Worm (Caenorhabditis elegans): ENCODE results near the gene nhr-40.

nhr-40 gene

ce11 chrX:2559979-2560378 is 33.8 kb upstream of the nhr-40 start, which contains the start of gene F52H2.5:
Gene F52H2.5, minus strand, starts transcription at chrX:2560079.
- TF ChIP-seq tbx-2 (tag; optimal IDR thresholded peaks at IDR 0.05) (no peak), mdl-1 (tag; optimal IDR thresholded peaks at IDR 0.05) (no peak), nhr-11 (tag; optimal IDR thresholded peaks at IDR 0.05) (no peak), unc-98 (GFP tag; IDR thresholded peaks at IDR 0.05) (no peak), ceh-82 (tag; optimal IDR thresholded peaks at IDR 0.05) (no peak), C16A3.4 (tag; optimal IDR thresholded peaks at IDR 0.05) (no peak), ztf-11 (tag; optimal IDR thresholded peaks at IDR 0.05) (no peak), nhr-90 (tag; optimal IDR thresholded peaks at IDR 0.05; ENCODE audit: poor library complexity) (no peak), blmp-1 (tag; optimal IDR thresholded peaks at IDR 0.05) (no peak), lin-39 (tag; optimal IDR thresholded peaks at IDR 0.05) (no peak), alr-1 (tag; optimal IDR thresholded peaks at IDR 0.05; ENCODE audit: borderline replicate concordance) (no peak), skn-1 (tag; optimal IDR thresholded peaks at IDR 0.05) (no peak), fos-1 (tag; optimal IDR thresholded peaks at IDR 0.05) (no peak), elt-2 (tag; optimal IDR thresholded peaks at IDR 0.05) (no peak), nhr-12 (tag; optimal IDR thresholded peaks at IDR 0.05) (no peak), tlp-1 (tag; optimal IDR thresholded peaks at IDR 0.05) (no peak), nhr-237 (tag; optimal IDR thresholded peaks at IDR 0.05) (no peak)

ce11 chrX:2564047-2564446 is 29.8 kb upstream of the nhr-40 start, which contains the start of gene dhcr-24:
Gene dhcr-24, minus strand, starts transcription at chrX:2564147.
- TF ChIP-seq swsn-7 (tag; optimal IDR thresholded peaks at IDR 0.05) (no peak), ztf-4 (tag; optimal IDR thresholded peaks at IDR 0.05) (no peak), ztf-11 (tag; optimal IDR thresholded peaks at IDR 0.05) (no peak), ceh-82 (tag; optimal IDR thresholded peaks at IDR 0.05) (no peak), C16A3.4 (tag; optimal IDR thresholded peaks at IDR 0.05) (no peak), Y116A8C.19 (tag; optimal IDR thresholded peaks at IDR 0.05; ENCODE audit: borderline replicate concordance) (no peak), mef-2 (tag; optimal IDR thresholded peaks at IDR 0.05) (no peak), nhr-12 (tag; optimal IDR thresholded peaks at IDR 0.05) (no peak), efl-1 (optimal IDR thresholded peaks at IDR 0.05) (no peak), efl-1 (GFP tag; optimal IDR thresholded peaks at IDR 0.05 in 1 of 2) (no peak), tbx-2 (tag; optimal IDR thresholded peaks at IDR 0.05) (no peak), egl-27 (tag; optimal IDR thresholded peaks at IDR 0.05) (no peak), nhr-84 (tag; optimal IDR thresholded peaks at IDR 0.05) (no peak), efl-3 (GFP tag; optimal IDR thresholded peaks at IDR 0.05) (no peak), ceh-88 (GFP tag; IDR thresholded peaks at IDR 0.05) (no peak), snu-23 (GFP tag; optimal IDR thresholded peaks at IDR 0.05) (no peak), aha-1 (tag; optimal IDR thresholded peaks at IDR 0.05) (no peak), ces-1 (GFP tag; optimal IDR thresholded peaks at IDR 0.05) (no peak)

- TF ChIP-seq egl-27 (tag; optimal IDR thresholded peaks at IDR 0.05), result no peak
- no peak for TF ChIP-seq pax-3 (tag; optimal IDR thresholded peaks at IDR 0.05)
- no peak for TF ChIP-seq nhr-71 (tag; optimal IDR thresholded peaks at IDR 0.05)
- TF ChIP-seq dpl-1 (GFP tag; optimal IDR thresholded peaks at IDR 0.05), result no peak
- TF ChIP-seq jun-1 (tag; optimal IDR thresholded peaks at IDR 0.05), result no peak
- TF ChIP-seq grh-1 (GFP tag; IDR thresholded peaks at IDR 0.05), result no peak
- TF ChIP-seq pag-3 (tag; optimal IDR thresholded peaks at IDR 0.05; ENCODE audit: borderline replicate concordance, insufficient read depth), result no peak
- no peak for TF ChIP-seq ceh-8 (GFP tag; optimal IDR thresholded peaks at IDR 0.05)
- no peak for TF ChIP-seq fkh-4 (tag; optimal IDR thresholded peaks at IDR 0.05; ENCODE audit: borderline replicate concordance)
- no peak for TF ChIP-seq egl-13 (tag; optimal IDR thresholded peaks at IDR 0.05)
- no peak for TF ChIP-seq nhr-19 (GFP tag; conservative IDR thresholded peaks at IDR 0.05)
- peak; percentile 35 for TF ChIP-seq nhr-85 (tag)
- no peak for TF ChIP-seq dsc-1 (tag; optimal IDR thresholded peaks at IDR 0.05)
- TF ChIP-seq F16B12.6 (tag; optimal IDR thresholded peaks at IDR 0.05), result no peak
- no peak for TF ChIP-seq Y116A8C.19 (tag; optimal IDR thresholded peaks at IDR 0.05; ENCODE audit: borderline replicate concordance)
- no peak for TF ChIP-seq sptf-1 (tag; optimal IDR thresholded peaks at IDR 0.05)
- peak in 1 of 6 experiments; percentile 45 for TF ChIP-seq elt-3 (tag; optimal IDR thresholded peaks at IDR 0.05)
- no peak for TF ChIP-seq ztf-4 (tag; optimal IDR thresholded peaks at IDR 0.05)
- TF ChIP-seq ceh-82 (tag; optimal IDR thresholded peaks at IDR 0.05), result no peak
- TF ChIP-seq elt-2 (tag; optimal IDR thresholded peaks at IDR 0.05), result peak; percentile 59
- no peak for TF ChIP-seq lin-15B (tag; optimal IDR thresholded peaks at IDR 0.05)
- TF ChIP-seq lin-35 (GFP tag; optimal IDR thresholded peaks at IDR 0.05), result peak in 1 of 2 experiments; percentile 13
- no peak for TF ChIP-seq fkh-10 (GFP tag; optimal IDR thresholded peaks at IDR 0.05)
- TF ChIP-seq mdl-1 (tag; optimal IDR thresholded peaks at IDR 0.05), result peak in 1 of 2 experiments; percentile 7
- TF ChIP-seq vab-15 (tag; optimal IDR thresholded peaks at IDR 0.05), result no peak
- TF ChIP-seq ama-1 (optimal IDR thresholded peaks at IDR 0.05), result no peak
- no peak for TF ChIP-seq nhr-11 (tag; optimal IDR thresholded peaks at IDR 0.05)
Observed at ce11 chrX:2565308-2565773, 28.5 kb upstream of the nhr-40 start, which contains the start of gene F52H2.15. Gene F52H2.15, plus strand, starts transcription at chrX:2565358.

Data from whole organism, L1 larva.